In the genomic region with DNA sequence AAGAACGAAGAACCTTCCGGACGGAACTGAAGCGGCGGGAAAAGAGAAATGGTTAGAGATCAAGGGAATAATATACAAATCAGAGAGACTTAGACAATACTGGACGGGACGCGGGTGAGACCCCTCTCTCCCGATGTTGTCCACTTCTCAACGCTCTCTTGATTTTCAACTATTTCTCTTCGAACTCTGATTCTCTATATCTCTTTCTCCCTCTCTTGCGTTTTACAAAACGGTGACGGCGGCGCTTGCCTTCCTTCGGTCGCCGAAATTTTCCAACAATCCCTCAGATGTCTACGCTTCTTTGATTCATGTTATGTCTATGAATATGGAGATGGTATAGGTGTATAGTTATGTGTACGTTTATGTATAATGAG, we compare ENCODE assay signal across 8 worm cellular contexts.
TF ChIP-seq lines count a peak whose summit lies in the region.

No protein-coding gene starts in this region.

TF ChIP-seq in whole organism, L1 larva, 84 proteins besides CTCF, POLR2A, EP300 and RAD21 (continues in another document):
- TF ChIP-seq efl-3 (GFP tag; optimal IDR thresholded peaks at IDR 0.05; lab: Kevin White, UChicago) = no peak
- TF ChIP-seq dpl-1 (GFP tag; optimal IDR thresholded peaks at IDR 0.05; lab: Kevin White, UChicago) = peak; percentile 36 to 48 (median 45)
- peak; percentile 74 for TF ChIP-seq nhr-20 (tag; optimal IDR thresholded peaks at IDR 0.05; lab: Kevin White, UChicago)
- peak; percentile 92 for TF ChIP-seq nhr-85 (tag; lab: Kevin White, UChicago)
- peak; percentile 22 for TF ChIP-seq tbx-2 (tag; optimal IDR thresholded peaks at IDR 0.05; lab: Kevin White, UChicago)
- peak; percentile 51 to 63 for TF ChIP-seq lsy-2 (tag; optimal IDR thresholded peaks at IDR 0.05; lab: Kevin White, UChicago)
- peak; percentile 78 for TF ChIP-seq snu-23 (GFP tag; optimal IDR thresholded peaks at IDR 0.05; lab: Kevin White, UChicago)
- peak; percentile 49 for TF ChIP-seq C16A3.4 (tag; optimal IDR thresholded peaks at IDR 0.05; lab: Kevin White, UChicago)
- peak; percentile 46 to 65 for TF ChIP-seq lin-35 (GFP tag; optimal IDR thresholded peaks at IDR 0.05; lab: Kevin White, UChicago)
- TF ChIP-seq efl-1 (optimal IDR thresholded peaks at IDR 0.05; lab: Kevin White, UChicago) = peak; percentile 61 to 67
- TF ChIP-seq efl-1 (GFP tag; optimal IDR thresholded peaks at IDR 0.05 in 1 of 2; lab: Kevin White, UChicago) = peak; percentile 0 to 87

TF ChIP-seq in whole organism, L2 larva, 48 proteins besides CTCF, POLR2A, EP300 and RAD21 (continues in another document):
- TF ChIP-seq nhr-21 (tag; optimal IDR thresholded peaks at IDR 0.05; lab: Kevin White, UChicago) (peak; percentile 13), fos-1 (tag; optimal IDR thresholded peaks at IDR 0.05; lab: Kevin White, UChicago) (peak; percentile 17), ztf-11 (tag; optimal IDR thresholded peaks at IDR 0.05; lab: Kevin White, UChicago) (no peak), F13H6.1 (tag; optimal IDR thresholded peaks at IDR 0.05; lab: Kevin White, UChicago) (peak; percentile 80), nhr-77 (tag; optimal IDR thresholded peaks at IDR 0.05; lab: Kevin White, UChicago) (no peak), nhr-11 (tag; optimal IDR thresholded peaks at IDR 0.05; lab: Kevin White, UChicago) (no peak), nhr-129 (tag; optimal IDR thresholded peaks at IDR 0.05; lab: Kevin White, UChicago) (peak; percentile 50), blmp-1 (tag; optimal IDR thresholded peaks at IDR 0.05; lab: Kevin White, UChicago; ENCODE audit: insufficient read depth) (peak; percentile 9), sma-3 (GFP tag; optimal IDR thresholded peaks at IDR 0.05; lab: Kevin White, UChicago) (peak; percentile 59), ztf-1 (GFP tag; conservative IDR thresholded peaks at IDR 0.05; lab: Robert Waterston, UW) (no peak), egl-27 (tag; optimal IDR thresholded peaks at IDR 0.05; lab: Kevin White, UChicago) (peak; percentile 57)

TF ChIP-seq in whole organism, L3 larva, 47 proteins besides CTCF, POLR2A, EP300 and RAD21 (continues in another document):
- TF ChIP-seq elt-1 (tag; optimal IDR thresholded peaks at IDR 0.05; lab: Kevin White, UChicago) (no peak), nhr-77 (tag; optimal IDR thresholded peaks at IDR 0.05; lab: Kevin White, UChicago) (no peak), aly-2 (tag; optimal IDR thresholded peaks at IDR 0.05; lab: Kevin White, UChicago) (no peak), zag-1 (tag; optimal IDR thresholded peaks at IDR 0.05; lab: Kevin White, UChicago) (no peak), ceh-28 (tag; optimal IDR thresholded peaks at IDR 0.05; lab: Kevin White, UChicago) (peak; percentile 3), elt-2 (tag; optimal IDR thresholded peaks at IDR 0.05; lab: Kevin White, UChicago) (peak; percentile 53), hmg-11 (tag; optimal IDR thresholded peaks at IDR 0.05; lab: Kevin White, UChicago) (peak; percentile 58), sea-2 (GFP tag; optimal IDR thresholded peaks at IDR 0.05; lab: Kevin White, UChicago) (no peak), R02D3.7 (tag; optimal IDR thresholded peaks at IDR 0.05; lab: Kevin White, UChicago) (peak; percentile 12), nfya-1 (tag; optimal IDR thresholded peaks at IDR 0.05; lab: Kevin White, UChicago; ENCODE audit: insufficient read depth) (peak; percentile 59), fkh-2 (tag; optimal IDR thresholded peaks at IDR 0.05; lab: Kevin White, UChicago) (no peak)

TF ChIP-seq in whole organism, L4 larva, 104 proteins besides CTCF, POLR2A, EP300 and RAD21 (continues in another document):
- peak; percentile 30 for TF ChIP-seq nhr-6 (tag; optimal IDR thresholded peaks at IDR 0.05; lab: Kevin White, UChicago)
- peak in 1 of 2 experiments; percentile 27 for TF ChIP-seq lsy-2 (tag; optimal IDR thresholded peaks at IDR 0.05; lab: Kevin White, UChicago)
- peak; percentile 26 for TF ChIP-seq nhr-102 (tag; optimal IDR thresholded peaks at IDR 0.05; lab: Kevin White, UChicago)
- no peak for TF ChIP-seq attf-4 (tag; optimal IDR thresholded peaks at IDR 0.05; lab: Kevin White, UChicago)
- TF ChIP-seq snpc-1.2 (GFP tag; IDR thresholded peaks at IDR 0.05; lab: Robert Waterston, UW) = no peak
- TF ChIP-seq zip-11 (GFP tag; IDR thresholded peaks at IDR 0.05; lab: Robert Waterston, UW) = no peak
- peak in 1 of 2 experiments; percentile 17 for TF ChIP-seq hif-1 (tag; optimal IDR thresholded peaks at IDR 0.05; lab: Kevin White, UChicago)
- peak; percentile 49 for TF ChIP-seq lin-38 (GFP tag; IDR thresholded peaks at IDR 0.05; lab: Robert Waterston, UW)
- TF ChIP-seq hlh-30 (tag; optimal IDR thresholded peaks at IDR 0.05; lab: Kevin White, UChicago; ENCODE audit: insufficient read depth) = peak; percentile 59
- 0 out of 2 replicates have a peak, but pooled peaks have one; percentile 36 for TF ChIP-seq arid-1 (GFP tag; conservative IDR thresholded peaks at IDR 0.05; lab: Robert Waterston, UW)

TF ChIP-seq in whole organism, late embryonic, 69 proteins besides CTCF, POLR2A, EP300 and RAD21 (continues in another document):
- TF ChIP-seq fax-1 (tag; optimal IDR thresholded peaks at IDR 0.05; lab: Kevin White, UChicago) = no peak
- no peak for TF ChIP-seq hlh-6 (tag; optimal IDR thresholded peaks at IDR 0.05; lab: Kevin White, UChicago)
- TF ChIP-seq elt-2 (tag; optimal IDR thresholded peaks at IDR 0.05; lab: Kevin White, UChicago) = no peak
- no peak for TF ChIP-seq K09A11.1 (tag; optimal IDR thresholded peaks at IDR 0.05; lab: Kevin White, UChicago; ENCODE audit: insufficient read depth)
- TF ChIP-seq C38D4.7 (GFP tag; optimal IDR thresholded peaks at IDR 0.05; lab: Kevin White, UChicago) = no peak
- peak; percentile 55 for TF ChIP-seq ceh-34 (tag; optimal IDR thresholded peaks at IDR 0.05; lab: Kevin White, UChicago)
- TF ChIP-seq elt-4 (tag; optimal IDR thresholded peaks at IDR 0.05; lab: Kevin White, UChicago) = no peak
- no peak for TF ChIP-seq sox-4 (tag; optimal IDR thresholded peaks at IDR 0.05; lab: Kevin White, UChicago)
- TF ChIP-seq unc-3 (GFP tag; conservative IDR thresholded peaks at IDR 0.05; lab: Robert Waterston, UW) = no peak
- no peak for TF ChIP-seq unc-3 (tag; optimal IDR thresholded peaks at IDR 0.05; lab: Kevin White, UChicago)
- peak; percentile 50 for TF ChIP-seq ets-4 (tag; optimal IDR thresholded peaks at IDR 0.05; lab: Kevin White, UChicago)
- TF ChIP-seq pqm-1 (tag; optimal IDR thresholded peaks at IDR 0.05; lab: Kevin White, UChicago) = no peak

TF ChIP-seq in whole organism, midembryonic, 9 proteins besides CTCF, POLR2A, EP300 and RAD21:
- no peak for TF ChIP-seq klf-2 (GFP tag; conservative IDR thresholded peaks at IDR 0.05; lab: Robert Waterston, UW)
- peak; percentile 1 for TF ChIP-seq cog-1 (tag; optimal IDR thresholded peaks at IDR 0.05; lab: Kevin White, UChicago)

TF ChIP-seq in whole organism, mixed stage, embryonic, 35 proteins besides CTCF, POLR2A, EP300 and RAD21 (continues in another document):
- TF ChIP-seq sem-2 (GFP tag; optimal IDR thresholded peaks at IDR 0.05; lab: Kevin White, UChicago) = no peak
- no peak for TF ChIP-seq unc-39 (tag; optimal IDR thresholded peaks at IDR 0.05; lab: Kevin White, UChicago)
- peak; percentile 25 for TF ChIP-seq ceh-83 (GFP tag; optimal IDR thresholded peaks at IDR 0.05; lab: Kevin White, UChicago)
- peak; percentile 6 for TF ChIP-seq drap-1 (GFP tag; optimal IDR thresholded peaks at IDR 0.05; lab: Kevin White, UChicago)
- TF ChIP-seq blmp-1 (tag; optimal IDR thresholded peaks at IDR 0.05; lab: Kevin White, UChicago) = no peak
- no peak for TF ChIP-seq elt-1 (tag; optimal IDR thresholded peaks at IDR 0.05; lab: Kevin White, UChicago; ENCODE audit: borderline replicate concordance, insufficient read depth)
- TF ChIP-seq cnd-1 (tag; optimal IDR thresholded peaks at IDR 0.05; lab: Kevin White, UChicago) = peak; percentile 34
- no peak for TF ChIP-seq tbx-8 (GFP tag; optimal IDR thresholded peaks at IDR 0.05; lab: Kevin White, UChicago)
- TF ChIP-seq nhr-2 (tag; optimal IDR thresholded peaks at IDR 0.05; lab: Kevin White, UChicago) = no peak
- TF ChIP-seq sptf-1 (tag; optimal IDR thresholded peaks at IDR 0.05; lab: Kevin White, UChicago) = peak; percentile 43
- TF ChIP-seq lin-32 (GFP tag; optimal IDR thresholded peaks at IDR 0.05; lab: Kevin White, UChicago) = no peak
- peak; percentile 75 for TF ChIP-seq pha-4 (tag; optimal IDR thresholded peaks at IDR 0.05; lab: Kevin White, UChicago)
- TF ChIP-seq mep-1 (tag; optimal IDR thresholded peaks at IDR 0.05; lab: Kevin White, UChicago) = peak; percentile 24
- TF ChIP-seq nhr-28 (tag; optimal IDR thresholded peaks at IDR 0.05; lab: Kevin White, UChicago) = no peak
- TF ChIP-seq ham-2 (GFP tag; optimal IDR thresholded peaks at IDR 0.05; lab: Kevin White, UChicago) = peak; percentile 62
- no peak for TF ChIP-seq snpc-4 (tag; optimal IDR thresholded peaks at IDR 0.05; lab: Kevin White, UChicago)
- TF ChIP-seq unc-120 (tag; optimal IDR thresholded peaks at IDR 0.05; lab: Kevin White, UChicago; ENCODE audit: poor library complexity, severe bottlenecking) = peak; percentile 44

TF ChIP-seq in whole organism, young adult, 124 proteins besides CTCF, POLR2A, EP300 and RAD21 (continues in another document):
- TF ChIP-seq ceh-100 (GFP tag; IDR thresholded peaks at IDR 0.05; lab: Robert Waterston, UW) = no peak
- no peak for TF ChIP-seq atf-7 (tag; optimal IDR thresholded peaks at IDR 0.05; lab: Kevin White, UChicago)
- peak; percentile 12 for TF ChIP-seq ztf-26 (tag; optimal IDR thresholded peaks at IDR 0.05; lab: Kevin White, UChicago)
- TF ChIP-seq snpc-3.4 (tag; optimal IDR thresholded peaks at IDR 0.05; lab: Kevin White, UChicago) = peak; percentile 35
- no peak for TF ChIP-seq egrh-3 (GFP tag; IDR thresholded peaks at IDR 0.05; lab: Robert Waterston, UW)
- peak; percentile 21; the same call in 1 of the 2 replicates for TF ChIP-seq rcor-1 (GFP tag; IDR thresholded peaks at IDR 0.05; lab: Robert Waterston, UW)
- TF ChIP-seq tbp1 (GFP tag; optimal IDR thresholded peaks at IDR 0.05; lab: Kevin White, UChicago) = peak; percentile 16
- no peak for TF ChIP-seq tlf-1 (GFP tag; optimal IDR thresholded peaks at IDR 0.05; lab: Kevin White, UChicago)
- TF ChIP-seq nhr-27 (tag; optimal IDR thresholded peaks at IDR 0.05; lab: Kevin White, UChicago) = no peak
- no peak for TF ChIP-seq pbrm-1 (GFP tag; IDR thresholded peaks at IDR 0.05; lab: Robert Waterston, UW)
- TF ChIP-seq lsy-27 (tag; optimal IDR thresholded peaks at IDR 0.05; lab: Kevin White, UChicago; ENCODE audit: borderline replicate concordance, insufficient read depth) = no peak
- no peak for TF ChIP-seq zim-3 (tag; optimal IDR thresholded peaks at IDR 0.05; lab: Kevin White, UChicago)
- peak; percentile 34 for TF ChIP-seq nhr-80 (tag; optimal IDR thresholded peaks at IDR 0.05; lab: Kevin White, UChicago)
- TF ChIP-seq dpl-1 (GFP tag; optimal IDR thresholded peaks at IDR 0.05; lab: Kevin White, UChicago) = no peak
- no peak for TF ChIP-seq F23B12.7 (tag; optimal IDR thresholded peaks at IDR 0.05; lab: Kevin White, UChicago; ENCODE audit: insufficient read depth)
- no peak for TF ChIP-seq him-1 (tag; optimal IDR thresholded peaks at IDR 0.05; lab: Kevin White, UChicago)
- no peak for TF ChIP-seq let-526 (GFP tag; IDR thresholded peaks at IDR 0.05; lab: Robert Waterston, UW)
- no peak for TF ChIP-seq attf-6 (GFP tag; IDR thresholded peaks at IDR 0.05; lab: Robert Waterston, UW)
- no peak for TF ChIP-seq bed-1 (GFP tag; IDR thresholded peaks at IDR 0.05; lab: Robert Waterston, UW)
- no peak for TF ChIP-seq hmg-20 (GFP tag; IDR thresholded peaks at IDR 0.05; lab: Robert Waterston, UW)
